Worm (Caenorhabditis elegans): ENCODE results near the gene T07G12.5.
A peak's percentile ranks its signal among the peaks of the same experiment; 100 is the strongest.

The T07G12.5 gene

DNA sequence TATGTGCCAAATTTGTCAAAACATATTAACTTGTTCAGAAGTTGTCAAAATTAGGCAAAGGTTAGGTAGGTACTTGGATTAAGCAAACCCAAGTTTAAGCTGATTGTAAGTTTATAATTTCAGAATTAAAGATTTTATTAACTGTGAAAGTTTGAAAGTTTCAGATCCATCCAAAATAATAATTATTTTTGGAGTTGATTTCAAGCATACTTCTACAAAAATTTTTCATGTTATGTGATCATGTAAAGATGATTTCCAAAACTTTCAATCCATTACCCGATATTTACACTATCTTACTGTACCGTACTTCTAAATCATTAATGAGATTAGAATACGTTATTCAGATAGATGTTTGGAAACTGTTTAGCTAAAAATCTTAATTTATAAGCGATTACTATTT lies 19.7 kb upstream of the T07G12.5 start:
- TF ChIP-seq W03F9.2 (tag; optimal IDR thresholded peaks at IDR 0.05), result no peak
- no peak for TF ChIP-seq him-1 (tag; optimal IDR thresholded peaks at IDR 0.05)
- TF ChIP-seq dao-5 (tag; optimal IDR thresholded peaks at IDR 0.05), result no peak

DNA sequence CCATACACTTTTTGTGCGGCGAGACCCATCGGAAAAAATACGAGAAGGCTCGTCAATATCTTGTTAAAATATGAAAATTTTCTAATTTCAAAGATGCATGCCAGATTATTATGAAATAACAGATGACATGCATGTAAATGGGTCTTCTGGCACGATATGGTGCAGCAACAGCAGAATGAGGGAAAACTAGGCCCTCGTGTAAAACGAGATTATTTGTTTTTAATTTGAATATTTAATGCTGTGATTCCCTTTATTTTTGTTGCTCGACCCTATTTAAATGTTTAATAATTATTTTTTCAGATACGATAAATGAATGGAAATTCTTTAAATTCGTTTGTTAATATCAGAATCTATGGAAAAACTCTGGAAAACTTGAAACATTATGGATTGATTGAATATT lies 16.7 kb upstream of the T07G12.5 start, which contains the start of gene him-8:
Gene him-8, plus strand, starts transcription at position 301 of the 400 bp plus-strand sequence.
- TF ChIP-seq W03F9.2 (tag; optimal IDR thresholded peaks at IDR 0.05), result no peak
- no peak for TF ChIP-seq dao-5 (tag; optimal IDR thresholded peaks at IDR 0.05)
- TF ChIP-seq him-1 (tag; optimal IDR thresholded peaks at IDR 0.05), result no peak

DNA sequence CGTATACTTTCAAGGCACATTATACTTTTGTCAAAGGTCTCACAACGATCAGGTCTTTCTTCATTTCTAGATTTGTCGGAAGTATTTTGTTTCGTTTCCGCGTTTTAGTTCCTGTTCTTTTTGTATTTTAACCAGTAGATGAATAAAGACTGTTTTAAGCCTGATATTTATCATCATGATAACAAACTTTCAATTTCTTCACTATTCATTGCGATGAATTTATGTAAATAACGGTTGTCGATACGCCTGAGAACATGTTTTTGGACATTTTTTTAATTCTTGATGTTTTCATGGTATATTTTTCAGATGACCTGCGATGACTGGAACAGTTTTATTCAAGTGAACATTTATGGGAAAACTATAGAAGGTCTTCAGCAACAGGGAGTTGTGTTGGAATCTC lies 13.5 kb upstream of the T07G12.5 start, which contains the start of gene zim-3:
Gene zim-3, plus strand, starts transcription at position 301 of the 400 bp plus-strand sequence.
- no peak for TF ChIP-seq him-1 (tag; optimal IDR thresholded peaks at IDR 0.05)
- TF ChIP-seq dao-5 (tag; optimal IDR thresholded peaks at IDR 0.05), result no peak
- no peak for TF ChIP-seq W03F9.2 (tag; optimal IDR thresholded peaks at IDR 0.05)

DNA sequence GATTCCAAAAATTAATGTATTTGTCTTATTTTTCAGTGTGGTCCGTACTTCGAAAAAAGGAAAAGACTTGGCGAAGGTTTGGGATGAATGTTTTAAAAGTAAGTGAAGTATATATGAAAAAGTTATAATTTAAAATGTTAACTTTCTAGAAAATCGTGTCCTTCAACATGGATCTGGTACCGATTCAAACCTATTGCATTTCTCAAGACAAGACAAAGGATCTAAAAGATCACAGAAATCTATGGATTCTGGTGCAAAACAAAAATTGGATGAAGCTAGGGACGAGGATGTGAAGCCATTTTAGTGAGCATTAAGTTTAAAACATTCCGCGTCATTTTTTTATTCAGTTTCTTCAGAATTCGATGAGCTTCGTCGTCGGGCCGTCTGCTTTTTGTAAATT lies 10.0 kb upstream of the T07G12.5 start, which contains the start of gene zim-2:
Gene zim-2, plus strand, starts transcription at position 301 of the 400 bp plus-strand sequence.
- TF ChIP-seq him-1 (tag; optimal IDR thresholded peaks at IDR 0.05) (no peak), dao-5 (tag; optimal IDR thresholded peaks at IDR 0.05) (no peak), W03F9.2 (tag; optimal IDR thresholded peaks at IDR 0.05) (no peak)

DNA sequence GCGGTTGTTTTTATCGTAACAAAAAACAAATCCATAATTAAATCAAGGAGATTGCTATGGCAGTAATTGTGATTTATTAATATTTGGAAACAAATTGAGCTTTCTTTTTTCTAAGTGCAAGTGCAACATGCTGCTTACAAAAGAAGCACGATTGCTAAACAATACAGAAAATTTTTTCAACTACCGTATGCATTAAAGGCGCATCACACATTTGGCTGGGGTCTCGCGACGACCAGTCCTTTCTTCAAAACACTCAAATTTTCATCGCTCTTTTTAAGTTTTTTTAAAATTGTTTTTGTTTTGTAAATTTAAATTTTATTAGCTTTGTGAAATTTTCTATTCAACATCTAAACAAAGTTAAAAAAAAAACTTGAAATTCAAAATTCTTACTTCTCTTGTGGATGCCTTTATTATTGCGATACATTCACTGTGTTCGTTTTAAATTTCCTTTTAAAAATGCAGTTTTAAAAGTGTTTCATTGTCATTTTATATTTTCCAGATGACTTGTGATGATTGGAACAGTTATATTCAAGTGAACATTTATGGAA lies 1.7 kb upstream of the T07G12.5 start, which contains the start of gene zim-1:
Gene zim-1, plus strand, starts transcription at position 498 of the 548 bp plus-strand sequence.
- TF ChIP-seq W03F9.2 (tag; optimal IDR thresholded peaks at IDR 0.05) (no peak), dao-5 (tag; optimal IDR thresholded peaks at IDR 0.05) (no peak)

DNA sequence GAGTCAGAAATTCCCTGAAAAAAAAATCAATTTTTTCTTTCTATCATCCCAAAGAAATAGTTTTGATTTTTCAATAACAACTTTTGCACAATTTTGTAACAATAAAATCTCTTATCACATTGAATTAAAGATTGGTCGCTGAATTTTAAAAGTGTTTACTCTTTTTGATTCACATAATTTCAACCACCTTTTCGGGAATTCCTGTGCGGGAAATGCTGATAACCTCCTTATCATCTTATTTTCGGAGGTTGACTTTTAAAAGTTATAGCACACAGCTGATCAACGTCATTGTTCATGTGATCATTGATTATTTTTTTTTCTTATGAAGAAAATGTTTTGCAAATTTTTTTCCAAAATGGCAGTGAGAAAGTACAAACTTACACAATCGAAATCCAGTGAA lies 1.6 kb downstream of the T07G12.5 start:
- TF ChIP-seq him-1 (tag; optimal IDR thresholded peaks at IDR 0.05) (no peak), W03F9.2 (tag; optimal IDR thresholded peaks at IDR 0.05) (no peak), dao-5 (tag; optimal IDR thresholded peaks at IDR 0.05) (no peak)

DNA sequence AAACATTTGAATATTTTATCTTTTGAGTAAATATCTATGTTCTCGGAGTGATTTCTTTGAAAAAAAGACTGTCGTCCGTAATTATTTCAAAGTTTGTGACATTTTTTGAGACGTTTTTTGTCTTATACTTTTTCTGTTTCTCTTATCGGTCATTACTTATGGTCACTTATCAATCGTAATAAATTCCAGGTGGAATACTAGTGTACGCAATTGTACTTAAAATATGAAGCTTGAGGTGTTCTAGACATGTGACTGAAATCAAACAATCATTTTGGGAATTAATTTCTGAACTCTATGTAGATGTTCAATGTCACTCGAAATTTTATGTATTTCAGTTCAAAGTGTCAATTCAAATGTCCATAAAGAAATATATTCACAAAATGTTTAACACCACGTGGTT lies 2.7 kb downstream of the T07G12.5 start:
- TF ChIP-seq him-1 (tag; optimal IDR thresholded peaks at IDR 0.05), result no peak
- no peak for TF ChIP-seq dao-5 (tag; optimal IDR thresholded peaks at IDR 0.05)
- TF ChIP-seq W03F9.2 (tag; optimal IDR thresholded peaks at IDR 0.05), result no peak

DNA sequence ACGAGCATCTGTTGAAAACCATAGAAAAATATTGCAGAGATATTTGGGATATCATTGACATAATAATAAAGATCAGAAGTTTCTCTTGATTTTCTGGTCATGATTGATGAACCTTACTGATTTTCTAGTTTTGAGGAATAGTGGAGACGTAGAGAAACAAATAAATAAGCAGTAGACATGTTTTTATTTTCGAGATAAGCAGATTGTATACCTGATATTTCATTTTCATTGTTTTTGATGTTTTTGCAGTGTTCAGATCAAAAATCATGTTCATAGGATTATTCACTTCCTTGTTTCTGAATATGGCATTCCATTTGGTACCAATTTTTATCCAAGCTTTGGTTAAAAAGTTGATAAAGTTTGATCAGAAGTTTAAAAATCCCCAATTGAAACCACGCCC lies 6.4 kb downstream of the T07G12.5 start, which contains the start of gene T07G12.4:
Gene T07G12.4, minus strand, starts transcription at position 101 of the 400 bp plus-strand sequence.
- no peak for TF ChIP-seq W03F9.2 (tag; optimal IDR thresholded peaks at IDR 0.05)
- no peak for TF ChIP-seq him-1 (tag; optimal IDR thresholded peaks at IDR 0.05)
- TF ChIP-seq dao-5 (tag; optimal IDR thresholded peaks at IDR 0.05), result no peak

DNA sequence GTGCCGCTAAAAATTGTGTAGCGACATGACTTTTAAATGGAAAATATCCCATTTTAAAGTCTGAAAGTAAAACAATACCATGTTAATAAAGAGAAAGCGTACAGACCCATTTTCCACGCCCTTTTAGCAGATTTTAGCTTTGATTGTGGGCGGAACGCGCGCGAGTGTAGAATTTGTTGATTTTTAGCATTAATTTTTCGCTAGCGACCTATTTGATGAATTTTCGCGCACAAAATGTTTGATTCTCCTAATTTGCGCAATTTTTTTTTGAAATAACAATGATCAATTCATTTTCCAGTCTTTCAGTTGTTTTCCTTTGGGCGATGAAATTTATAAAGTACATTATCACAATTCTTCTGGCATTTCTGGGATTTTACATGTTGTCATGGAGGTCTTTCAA lies 11.3 kb downstream of the T07G12.5 start, which contains the start of gene T07G12.3:
Gene T07G12.3, plus strand, starts transcription at position 301 of the 400 bp plus-strand sequence.
- TF ChIP-seq dao-5 (tag; optimal IDR thresholded peaks at IDR 0.05) (no peak), him-1 (tag; optimal IDR thresholded peaks at IDR 0.05) (no peak), W03F9.2 (tag; optimal IDR thresholded peaks at IDR 0.05) (no peak)

DNA sequence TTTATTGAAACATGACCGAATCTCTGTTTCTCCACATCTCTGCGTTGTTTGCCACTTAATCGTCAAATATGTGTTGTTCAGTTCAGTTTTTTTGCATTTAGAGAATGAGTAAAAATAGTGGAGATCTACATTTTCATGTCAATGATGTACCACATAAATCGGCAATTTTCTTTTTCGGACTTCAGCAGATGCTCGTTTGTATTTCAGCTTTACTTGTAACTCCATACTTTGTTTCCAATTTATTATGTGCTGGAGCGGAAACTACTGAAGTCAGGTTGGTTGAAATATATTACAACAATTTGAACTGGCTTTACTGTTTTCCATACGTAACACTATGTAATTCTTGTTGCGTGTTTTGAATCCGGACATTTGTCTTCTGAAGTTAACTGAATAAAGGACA lies 14.3 kb downstream of the T07G12.5 start, which contains the start of gene T07G12.2:
Gene T07G12.2, plus strand, starts transcription at position 62 of the 400 bp plus-strand sequence.
- TF ChIP-seq dao-5 (tag; optimal IDR thresholded peaks at IDR 0.05) (no peak), him-1 (tag; optimal IDR thresholded peaks at IDR 0.05) (peak; percentile 6), W03F9.2 (tag; optimal IDR thresholded peaks at IDR 0.05) (no peak)

DNA sequence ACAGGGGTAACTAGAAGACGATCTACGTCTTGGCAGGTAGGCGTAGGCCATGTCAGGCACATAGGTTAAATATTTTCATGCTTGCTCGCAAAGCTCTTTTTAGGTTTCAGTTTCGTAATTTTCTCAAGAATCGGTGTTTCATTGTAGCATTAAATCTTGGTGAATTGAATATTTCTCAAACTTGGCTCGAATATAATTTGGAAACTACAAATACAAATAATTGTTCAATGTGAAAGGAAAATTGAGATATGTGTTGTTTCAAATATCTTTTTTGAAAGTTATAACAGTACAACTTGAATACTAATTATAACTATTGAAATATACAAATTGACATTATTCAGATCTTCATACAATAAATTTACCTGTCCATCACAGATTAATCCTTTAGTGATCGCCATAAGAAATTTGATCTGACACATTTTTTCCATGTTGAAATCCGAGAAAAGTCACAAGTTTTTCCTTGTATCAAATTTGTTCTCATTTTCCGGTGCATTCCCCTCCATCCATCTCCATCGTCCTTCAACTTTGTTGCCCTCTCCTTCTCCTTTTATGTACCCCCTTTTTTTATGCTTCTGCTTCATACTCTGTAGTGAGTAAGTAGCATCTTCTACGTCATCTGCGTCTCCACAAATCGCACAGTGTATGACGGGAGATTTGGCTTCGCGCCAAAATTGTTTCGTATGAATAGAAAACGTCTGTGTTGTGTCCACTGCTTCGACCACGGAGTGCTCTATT lies 20.7 kb downstream of the T07G12.5 start, which contains the start of gene C02F4.5:
Gene C02F4.5, minus strand, starts transcription at position 51 of the 735 bp plus-strand sequence.
- TF ChIP-seq W03F9.2 (tag; optimal IDR thresholded peaks at IDR 0.05) (no peak), dao-5 (tag; optimal IDR thresholded peaks at IDR 0.05) (no peak), him-1 (tag; optimal IDR thresholded peaks at IDR 0.05) (no peak)

DNA sequence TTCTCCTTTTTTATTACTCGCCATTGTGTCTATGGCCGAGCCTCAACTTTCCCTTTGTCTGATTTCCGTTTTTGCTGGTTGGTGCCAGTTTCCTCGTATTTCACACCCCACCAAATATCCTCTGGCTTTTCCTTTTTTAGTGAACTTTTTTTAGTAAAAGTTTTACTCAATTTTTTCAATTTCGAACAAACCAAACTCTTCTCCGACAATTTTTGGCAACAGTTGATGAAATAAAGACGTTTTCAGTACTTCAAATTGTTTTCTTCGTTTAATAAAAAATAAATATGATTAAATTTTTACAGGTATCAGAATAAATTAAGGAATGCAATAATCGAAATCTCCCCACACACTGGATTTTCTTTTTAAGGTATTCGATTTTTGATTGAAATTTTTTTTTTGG lies 23.8 kb downstream of the T07G12.5 start, which contains the start of gene cal-4:
Gene cal-4, plus strand, starts transcription at position 301 of the 400 bp plus-strand sequence.
- TF ChIP-seq him-1 (tag; optimal IDR thresholded peaks at IDR 0.05) (no peak), W03F9.2 (tag; optimal IDR thresholded peaks at IDR 0.05) (no peak), dao-5 (tag; optimal IDR thresholded peaks at IDR 0.05) (no peak)

DNA sequence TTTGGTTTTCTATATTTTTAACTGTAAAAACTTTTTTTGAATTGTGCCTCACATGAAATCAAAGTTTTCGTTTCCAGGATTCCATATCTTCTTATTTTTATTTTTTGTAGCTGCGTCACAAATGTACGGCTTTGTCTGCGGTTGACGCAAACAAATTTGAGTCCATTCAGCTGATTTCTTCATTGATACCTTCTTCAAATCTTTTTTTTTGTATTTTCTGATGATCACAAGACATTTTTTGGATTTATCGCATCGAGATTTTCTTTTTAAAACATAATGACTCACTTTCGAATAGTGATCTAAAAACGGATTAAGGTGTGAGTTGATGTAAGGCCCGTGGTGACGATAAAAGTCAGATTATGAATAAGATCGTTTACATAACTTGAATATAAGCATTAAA lies 26.3 kb downstream of the T07G12.5 start:
- no peak for TF ChIP-seq him-1 (tag; optimal IDR thresholded peaks at IDR 0.05)
- TF ChIP-seq dao-5 (tag; optimal IDR thresholded peaks at IDR 0.05), result no peak
- TF ChIP-seq W03F9.2 (tag; optimal IDR thresholded peaks at IDR 0.05), result no peak

DNA sequence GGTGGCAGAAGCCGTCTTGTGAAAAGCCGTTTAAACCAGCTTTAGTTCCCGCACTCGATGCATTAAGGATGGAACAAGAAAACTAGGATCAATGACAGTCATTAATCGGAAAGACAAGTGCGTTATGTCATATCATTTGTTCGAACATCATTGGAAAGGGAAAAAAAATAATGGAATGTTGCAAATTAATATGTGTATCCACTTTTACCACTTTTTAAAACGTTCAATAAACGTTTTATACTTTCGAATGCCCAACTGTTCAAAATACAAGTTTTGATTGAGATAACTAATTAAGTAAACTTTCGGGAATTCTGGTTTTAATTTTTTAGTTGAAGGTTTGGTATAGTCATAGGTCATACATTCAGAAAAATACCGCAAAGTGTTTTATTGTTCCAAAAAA lies 29.8 kb downstream of the T07G12.5 start, which contains the start of gene C02F4.4:
Gene C02F4.4, minus strand, starts transcription at position 101 of the 400 bp plus-strand sequence.
- TF ChIP-seq him-1 (tag; optimal IDR thresholded peaks at IDR 0.05) (no peak), W03F9.2 (tag; optimal IDR thresholded peaks at IDR 0.05) (no peak), dao-5 (tag; optimal IDR thresholded peaks at IDR 0.05) (no peak)

All from whole organism, L4/young adult.